Fruit fly (Drosophila melanogaster) whole organism, prepupa: ENCODE data around the gene SmD2.
A peak's percentile ranks its signal among the peaks of the same experiment; 100 is the strongest.

Experiments
- CG10669 ChIP-seq: fragments of 200-800 bp; sonication (Bioruptor generic); optimal IDR thresholded peaks from 3 replicates; lab custom pipeline; 2018; ENCODE audit warnings: missing biosample characterization, mild to moderate bottlenecking, missing genetic modification characterization, moderate library complexity
- CG11294 ChIP-seq: fragments of 200-800 bp; sonication (Bioruptor generic); IDR thresholded peaks from 2 replicates; pipeline ENCODE4 v1.3.6; 2022; ENCODE audit warnings: missing biosample characterization, missing genetic modification characterization
- CG11902 ChIP-seq: fragments of 200-800 bp; sonication (Bioruptor generic); optimal IDR thresholded peaks from 3 replicates; lab custom pipeline; 2016; ENCODE audit warnings: missing biosample characterization, missing genetic modification characterization
- CG15336 ChIP-seq: fragments of 200-800 bp; sonication (Bioruptor generic); IDR thresholded peaks from 2 replicates; pipeline ENCODE4 v1.3.6; 2022; ENCODE audit warnings: missing biosample characterization, missing genetic modification characterization
- CG1621 ChIP-seq: fragments of 200-800 bp; sonication (Bioruptor generic); optimal IDR thresholded peaks from 3 replicates; lab custom pipeline; 2018; ENCODE audit warnings: missing biosample characterization, mild to moderate bottlenecking, missing genetic modification characterization
- CG16779 ChIP-seq: fragments of 200-800 bp; sonication (Bioruptor generic); optimal IDR thresholded peaks from 3 replicates; lab custom pipeline; 2017; ENCODE audit warnings: missing biosample characterization, mild to moderate bottlenecking, missing genetic modification characterization
- CG3032 ChIP-seq: fragments of 200-800 bp; optimal IDR thresholded peaks from 2 replicates; lab custom pipeline; 2019; ENCODE audit warnings: missing biosample characterization, mild to moderate bottlenecking, missing genetic modification characterization, moderate library complexity
- CG31627 ChIP-seq: fragments of 200-800 bp; sonication (Bioruptor generic); optimal IDR thresholded peaks from 3 replicates; lab custom pipeline; 2016; ENCODE audit warnings: missing biosample characterization, missing genetic modification characterization
- CG32006 ChIP-seq: fragments of 200-800 bp; sonication (Bioruptor generic); optimal IDR thresholded peaks from 3 replicates; lab custom pipeline; 2017; ENCODE audit warnings: missing biosample characterization, mild to moderate bottlenecking, missing genetic modification characterization
- CG34406 ChIP-seq: fragments of 200-800 bp; sonication (Bioruptor generic); optimal IDR thresholded peaks from 3 replicates; lab custom pipeline; 2016; ENCODE audit warnings: missing biosample characterization, missing genetic modification characterization
- CG3919 ChIP-seq: fragments of 200-800 bp; sonication (Bioruptor generic); optimal IDR thresholded peaks from 3 replicates; lab custom pipeline; 2016; ENCODE audit warnings: missing biosample characterization, missing genetic modification characterization
- CG4318 ChIP-seq: fragments of 200-800 bp; sonication (Bioruptor generic); optimal IDR thresholded peaks from 3 replicates; lab custom pipeline; 2017; ENCODE audit warnings: missing biosample characterization, mild to moderate bottlenecking, missing genetic modification characterization
- CG6163 ChIP-seq: fragments of 200-800 bp; sonication (Bioruptor generic); IDR thresholded peaks from 3 replicates; pipeline ENCODE4 v1.3.6; 2022; ENCODE audit warnings: missing biosample characterization, missing genetic modification characterization
- CG6276 ChIP-seq: fragments of 200-800 bp; sonication (Bioruptor generic); optimal IDR thresholded peaks from 2 replicates; lab custom pipeline; 2017; ENCODE audit warnings: missing biosample characterization, mild to moderate bottlenecking, missing genetic modification characterization
- CG6854 ChIP-seq: fragments of 200-800 bp; sonication (Bioruptor generic); optimal IDR thresholded peaks from 2 replicates; lab custom pipeline; 2017; ENCODE audit warnings: missing biosample characterization, mild to moderate bottlenecking, missing genetic modification characterization
- CG8119 ChIP-seq: fragments of 200-800 bp; sonication (Bioruptor generic); IDR thresholded peaks from 3 replicates; pipeline ENCODE4 v1.3.6; 2022; ENCODE audit warnings: missing biosample characterization, missing genetic modification characterization
- CG8632 ChIP-seq: fragments of 200-800 bp; sonication (Bioruptor generic); optimal IDR thresholded peaks from 3 replicates; lab custom pipeline; 2016; ENCODE audit warnings: missing biosample characterization, missing genetic modification characterization
- Eip78C ChIP-seq: fragments of 200-800 bp; sonication (Bioruptor generic); peaks from one replicate; lab custom pipeline; 2016; ENCODE audit warnings: missing biosample characterization, missing genetic modification characterization
- Eip93F ChIP-seq: fragments of 200-800 bp; sonication (Bioruptor generic); optimal IDR thresholded peaks from 2 replicates; lab custom pipeline; 2016; ENCODE audit warnings: missing biosample characterization, mild to moderate bottlenecking, missing genetic modification characterization
- Ets21C ChIP-seq: fragments of 200-800 bp; sonication (Bioruptor generic); optimal IDR thresholded peaks from 3 replicates; lab custom pipeline; 2016; ENCODE audit warnings: missing biosample characterization, missing genetic modification characterization
- Ets96B ChIP-seq: fragments of 200-800 bp; optimal IDR thresholded peaks from 2 replicates; lab custom pipeline; 2019; ENCODE audit warnings: missing biosample characterization, mild to moderate bottlenecking, missing genetic modification characterization, moderate library complexity
- Hr39 ChIP-seq: fragments of 200-800 bp; sonication (Bioruptor generic); optimal IDR thresholded peaks from 2 replicates; lab custom pipeline; 2016; ENCODE audit warnings: missing biosample characterization, missing genetic modification characterization
- Lpt ChIP-seq: fragments of 200-800 bp; sonication (Bioruptor generic); optimal IDR thresholded peaks from 3 replicates; lab custom pipeline; 2016; ENCODE audit warnings: missing biosample characterization, missing genetic modification characterization
- OdsH ChIP-seq: fragments of 200-800 bp; sonication (Bioruptor generic); optimal IDR thresholded peaks from 3 replicates; lab custom pipeline; 2016; ENCODE audit warnings: missing biosample characterization, missing genetic modification characterization
- Smox ChIP-seq: fragments of 200-800 bp; sonication (Bioruptor generic); optimal IDR thresholded peaks from 3 replicates; lab custom pipeline; 2016; ENCODE audit warnings: missing biosample characterization, missing genetic modification characterization
- Sox102F ChIP-seq: fragments of 200-800 bp; sonication (Bioruptor generic); optimal IDR thresholded peaks from 2 replicates; lab custom pipeline; 2016; ENCODE audit warnings: missing biosample characterization, mild to moderate bottlenecking, missing genetic modification characterization
- Sox15 ChIP-seq: fragments of 200-800 bp; sonication (Bioruptor generic); optimal IDR thresholded peaks from 3 replicates; lab custom pipeline; 2016; ENCODE audit warnings: missing biosample characterization, missing genetic modification characterization
- achi ChIP-seq: fragments of 200-800 bp; sonication (Bioruptor generic); optimal IDR thresholded peaks from 3 replicates; lab custom pipeline; 2016; ENCODE audit warnings: missing biosample characterization, missing genetic modification characterization
- cyc ChIP-seq: fragments of 200-800 bp; sonication (Bioruptor generic); optimal IDR thresholded peaks from 3 replicates; lab custom pipeline; 2016; ENCODE audit warnings: missing biosample characterization, missing genetic modification characterization
- dac ChIP-seq: fragments of 200-800 bp; sonication (Bioruptor generic); optimal IDR thresholded peaks from 2 replicates; lab custom pipeline; 2017; ENCODE audit warnings: missing biosample characterization, mild to moderate bottlenecking, missing genetic modification characterization
- dsx ChIP-seq: fragments of 200-800 bp; optimal IDR thresholded peaks from 3 replicates; lab custom pipeline; 2019; ENCODE audit warnings: missing biosample characterization, mild to moderate bottlenecking, missing genetic modification characterization, moderate library complexity; ENCODE audit not compliant: poor library complexity, severe bottlenecking
- esn ChIP-seq: fragments of 200-800 bp; sonication (Bioruptor generic); optimal IDR thresholded peaks from 2 replicates; lab custom pipeline; 2016; ENCODE audit warnings: missing biosample characterization, mild to moderate bottlenecking, missing genetic modification characterization, moderate library complexity
- fd59A ChIP-seq: fragments of 200-800 bp; sonication (Bioruptor generic); optimal IDR thresholded peaks from 2 replicates; lab custom pipeline; 2017; ENCODE audit warnings: missing biosample characterization, mild to moderate bottlenecking, missing genetic modification characterization, missing genetic modification reagents
- fkh ChIP-seq: fragments of 200-800 bp; sonication (Bioruptor generic); optimal IDR thresholded peaks from 3 replicates; lab custom pipeline; 2017; ENCODE audit warnings: missing biosample characterization, mild to moderate bottlenecking, missing genetic modification characterization, moderate library complexity
- net ChIP-seq: fragments of 200-800 bp; sonication (Bioruptor generic); optimal IDR thresholded peaks from 3 replicates; lab custom pipeline; 2016; ENCODE audit warnings: missing biosample characterization, missing genetic modification characterization
- pdm3 ChIP-seq: fragments of 200-800 bp; sonication (Bioruptor generic); optimal IDR thresholded peaks from 3 replicates; lab custom pipeline; 2016; ENCODE audit warnings: missing biosample characterization, missing genetic modification characterization
- salr ChIP-seq, 2 experiments: fragments of 200-800 bp; sonication (Bioruptor generic); optimal IDR thresholded peaks; 3 replicates each; lab custom pipeline; 2016 to 2018; ENCODE audit warnings: missing biosample characterization in 2 of 2, missing genetic modification characterization in 2 of 2, mild to moderate bottlenecking in 1 of 2
- spab ChIP-seq: fragments of 200-800 bp; sonication (Bioruptor generic); optimal IDR thresholded peaks from 2 replicates; lab custom pipeline; 2017; ENCODE audit warnings: missing biosample characterization, mild to moderate bottlenecking, missing genetic modification characterization, missing genetic modification reagents
- ss ChIP-seq, 2 experiments: fragments of 200-800 bp; sonication (Bioruptor generic); optimal IDR thresholded peaks; 2 replicates in 1 of 2; 3 replicates in 1 of 2; lab custom pipeline; 2017 to 2018; ENCODE audit warnings: mild to moderate bottlenecking in 2 of 2, missing biosample characterization in 2 of 2, missing genetic modification characterization in 2 of 2, moderate library complexity in 1 of 2
- topi ChIP-seq: fragments of 200-800 bp; sonication (Bioruptor generic); optimal IDR thresholded peaks from 3 replicates; lab custom pipeline; 2016; ENCODE audit warnings: missing biosample characterization, missing genetic modification characterization
- vri ChIP-seq: fragments of 200-800 bp; sonication (Bioruptor generic); optimal IDR thresholded peaks from 3 replicates; lab custom pipeline; 2016; ENCODE audit warnings: missing biosample characterization, mild to moderate bottlenecking, missing genetic modification characterization

SmD2 gene

dm6 chr3R:6351181-6351580, 5.5 kb upstream of the SmD2 start (continued):
- TF ChIP-seq cyc, result no peak
- no peak for TF ChIP-seq dsx (GFP tag; lab: Kevin White, UChicago)
- TF ChIP-seq CG6854 (GFP tag; lab: Kevin White, UChicago), result peak; percentile 29
- peak; percentile 37 for TF ChIP-seq CG1621 (tag; lab: Kevin White, UChicago)
- no peak for TF ChIP-seq CG11902 (GFP tag; lab: Kevin White, UChicago)
- no peak for TF ChIP-seq Ets21C
- TF ChIP-seq salr (GFP tag; optimal IDR thresholded peaks at IDR 0.05; lab: Kevin White, UChicago), result peak in 1 of 2 experiments; percentile 8
- TF ChIP-seq CG10669, result no peak

dm6 chr3R:6350755-6351154, 5.0 kb upstream of the SmD2 start, which contains the start of gene Pak:
Gene Pak (plus strand): TSS chr3R:6350896.
- TF ChIP-seq achi (GFP tag; lab: Kevin White, UChicago), result peak; percentile 3
- peak; percentile 19 for TF ChIP-seq topi
- TF ChIP-seq CG6163 (GFP tag; lab: Robert Waterston, UW), result no peak
- no peak for TF ChIP-seq CG3032
- no peak for TF ChIP-seq vri (GFP tag; lab: Kevin White, UChicago)
- TF ChIP-seq CG31627 (GFP tag; lab: Kevin White, UChicago), result peak; percentile 10
- no peak for TF ChIP-seq ss (GFP tag; optimal IDR thresholded peaks at IDR 0.05; lab: Kevin White, UChicago)
- TF ChIP-seq dsx (GFP tag; lab: Kevin White, UChicago), result peak; percentile 70
- TF ChIP-seq dac, result no peak
- TF ChIP-seq Eip78C (GFP tag; lab: Kevin White, UChicago), result no peak
- no peak for TF ChIP-seq Ets96B
- TF ChIP-seq CG11294 (GFP tag; lab: Robert Waterston, UW), result no peak
- no peak for TF ChIP-seq fkh (GFP tag; lab: Kevin White, UChicago)
- no peak for TF ChIP-seq Hr39
- TF ChIP-seq, all 60 proteins: peak for 4

dm6 chr3R:6348943-6349342, 3.2 kb upstream of the SmD2 start, which contains the start of gene Hr83:
Gene Hr83 (plus strand): TSS chr3R:6349243.
- TF ChIP-seq CG31627 (GFP tag; lab: Kevin White, UChicago) (no peak), spab (GFP tag; lab: Kevin White, UChicago) (no peak), pdm3 (no peak), cyc (no peak), CG3032 (no peak), CG15336 (GFP tag; lab: Robert Waterston, UW) (no peak), Ets21C (no peak), dsx (GFP tag; lab: Kevin White, UChicago) (no peak), ss (GFP tag; optimal IDR thresholded peaks at IDR 0.05; lab: Kevin White, UChicago) (no peak), CG10669 (no peak), salr (GFP tag; optimal IDR thresholded peaks at IDR 0.05; lab: Kevin White, UChicago) (no peak), CG8119 (no peak), Lpt (GFP tag; lab: Kevin White, UChicago) (no peak), Sox102F (no peak), Hr39 (no peak), CG32006 (no peak)

- TF ChIP-seq CG16779 (no peak), fd59A (GFP tag; lab: Kevin White, UChicago) (no peak), Smox (GFP tag; lab: Kevin White, UChicago) (peak; percentile 27), CG11294 (GFP tag; lab: Robert Waterston, UW) (no peak), pdm3 (peak; percentile 24), CG8632 (GFP tag; lab: Kevin White, UChicago) (peak; percentile 57), CG6854 (GFP tag; lab: Kevin White, UChicago) (peak; percentile 17), CG31627 (GFP tag; lab: Kevin White, UChicago) (peak; percentile 13), CG6163 (GFP tag; lab: Robert Waterston, UW) (no peak), CG10669 (no peak), Ets96B (peak; percentile 27), CG32006 (no peak), Eip93F (GFP tag; lab: Kevin White, UChicago) (no peak), Hr39 (peak; percentile 23), achi (GFP tag; lab: Kevin White, UChicago) (peak; percentile 41), salr (GFP tag; optimal IDR thresholded peaks at IDR 0.05; lab: Kevin White, UChicago) (peak in 1 of 2 experiments; percentile 12), CG4318 (no peak), esn (GFP tag; lab: Kevin White, UChicago) (peak; percentile 44), CG6276 (GFP tag; lab: Kevin White, UChicago) (no peak), cyc (no peak), CG1621 (tag; lab: Kevin White, UChicago) (peak; percentile 99), net (GFP tag; lab: Kevin White, UChicago) (no peak), CG34406 (GFP tag; lab: Kevin White, UChicago) (peak; percentile 58), OdsH (GFP tag; lab: Kevin White, UChicago) (peak; percentile 60), CG3919 (peak; percentile 57), Sox15 (GFP tag; lab: Kevin White, UChicago) (peak; percentile 15), spab (GFP tag; lab: Kevin White, UChicago) (no peak)
These were observed 2.1 kb downstream of the SmD2 start, which contains the start of gene CG17919 for dm6 chr3R:6343396-6344239. Gene CG17919 (plus strand): TSS chr3R:6344029.
